Worm (Caenorhabditis elegans) whole organism, L3 larva: ENCODE results near the gene F43H9.4.

ENCODE experiments used
- R02D3.7 ChIP-seq: fragments of 150-350 bp; optimal IDR thresholded peaks from 2 replicates; lab custom pipeline; 2014; ENCODE audit warnings: missing biosample characterization, missing genetic modification characterization
- aly-2 ChIP-seq: fragments of 150-350 bp; optimal IDR thresholded peaks from 2 replicates; lab custom pipeline; 2014; ENCODE audit warnings: missing biosample characterization, missing genetic modification characterization
- ama-1 ChIP-seq: fragments of 150-350 bp; optimal IDR thresholded peaks from 2 replicates; lab custom pipeline; 2018
- ceh-28 ChIP-seq: fragments of 150-350 bp; optimal IDR thresholded peaks from 2 replicates; lab custom pipeline; 2014; ENCODE audit warnings: missing biosample characterization, missing genetic modification reagents, missing genetic modification characterization
- ceh-82 ChIP-seq: fragments of 150-350 bp; optimal IDR thresholded peaks from 2 replicates; lab custom pipeline; 2014; ENCODE audit warnings: missing biosample characterization, missing genetic modification characterization
- ceh-9 ChIP-seq: sonication (generic microtip); optimal IDR thresholded peaks from 2 replicates; lab custom pipeline; 2018; ENCODE audit warnings: missing biosample characterization, missing genetic modification characterization
- egl-27 ChIP-seq: sonication (generic microtip); optimal IDR thresholded peaks from 4 replicates; lab custom pipeline; 2017; ENCODE audit warnings: missing biosample characterization, missing genetic modification reagents, missing genetic modification characterization
- elt-1 ChIP-seq: fragments of 150-350 bp; optimal IDR thresholded peaks from 2 replicates; lab custom pipeline; 2014; ENCODE audit warnings: missing biosample characterization, missing genetic modification characterization
- elt-3 ChIP-seq, 3 experiments: fragments of 150-350 bp in 1 of 3; sonication (generic microtip) in 2 of 3; optimal IDR thresholded peaks; 2 replicates in 2 of 3; 4 replicates in 1 of 3; lab custom pipeline; 2014 to 2017; ENCODE audit warnings: missing biosample characterization in 3 of 3, missing genetic modification characterization in 3 of 3
- eor-1 ChIP-seq, 2 experiments: fragments of 150-350 bp; optimal IDR thresholded peaks; 2 replicates each; lab custom pipeline; 2014 to 2018; ENCODE audit warnings: missing biosample characterization in 2 of 2, missing genetic modification characterization in 2 of 2
- fkh-10 ChIP-seq: sonication (generic microtip); optimal IDR thresholded peaks from 2 replicates; lab custom pipeline; 2017; ENCODE audit warnings: missing biosample characterization, missing genetic modification reagents, missing genetic modification characterization
- hmg-11 ChIP-seq: sonication (generic microtip); optimal IDR thresholded peaks from 2 replicates; lab custom pipeline; 2016; ENCODE audit warnings: missing genetic modification characterization, missing compliant biosample characterization
- jun-1 ChIP-seq: fragments of 150-350 bp; optimal IDR thresholded peaks from 2 replicates; lab custom pipeline; 2014; ENCODE audit warnings: missing biosample characterization, missing genetic modification reagents, missing genetic modification characterization
- lin-15B ChIP-seq: fragments of 150-350 bp; optimal IDR thresholded peaks from 2 replicates; lab custom pipeline; 2014; ENCODE audit warnings: missing biosample characterization, missing genetic modification characterization
- lin-39 ChIP-seq: fragments of 150-350 bp; optimal IDR thresholded peaks from 2 replicates; lab custom pipeline; 2018; ENCODE audit warnings: missing biosample characterization, missing genetic modification reagents, missing genetic modification characterization
- lsy-12 ChIP-seq: sonication (generic microtip); optimal IDR thresholded peaks from 2 replicates; lab custom pipeline; 2016; ENCODE audit warnings: mild to moderate bottlenecking, missing genetic modification characterization, missing compliant biosample characterization
- mdl-1 ChIP-seq: fragments of 150-350 bp; optimal IDR thresholded peaks from 2 replicates; lab custom pipeline; 2014; ENCODE audit warnings: missing biosample characterization, missing genetic modification characterization
- mml-1 ChIP-seq: fragments of 150-350 bp; sonication (generic microtip); optimal IDR thresholded peaks from 3 replicates; lab custom pipeline; 2014; ENCODE audit warnings: missing biosample characterization, missing genetic modification characterization
- nfya-1 ChIP-seq: sonication (generic microtip); optimal IDR thresholded peaks from 2 replicates; lab custom pipeline; 2017; ENCODE audit warnings: missing genetic modification characterization, mild to moderate bottlenecking, missing compliant biosample characterization, antibody characterized with exemption, moderate library complexity; ENCODE audit not compliant: insufficient read depth
- nhr-11 ChIP-seq: fragments of 150-350 bp; optimal IDR thresholded peaks from 2 replicates; lab custom pipeline; 2014; ENCODE audit warnings: missing biosample characterization, missing genetic modification characterization
- nhr-12 ChIP-seq: fragments of 150-350 bp; optimal IDR thresholded peaks from 2 replicates; lab custom pipeline; 2014; ENCODE audit warnings: missing biosample characterization, missing genetic modification characterization
- nhr-23 ChIP-seq: fragments of 150-350 bp; optimal IDR thresholded peaks from 2 replicates; lab custom pipeline; 2014; ENCODE audit warnings: missing biosample characterization, missing genetic modification reagents, missing genetic modification characterization
- nhr-237 ChIP-seq: fragments of 150-350 bp; optimal IDR thresholded peaks from 2 replicates; lab custom pipeline; 2014; ENCODE audit warnings: missing biosample characterization, missing genetic modification characterization
- nhr-25 ChIP-seq: sonication (generic microtip); optimal IDR thresholded peaks from 2 replicates; lab custom pipeline; 2017; ENCODE audit warnings: missing biosample characterization, missing genetic modification characterization
- nhr-28 ChIP-seq: fragments of 150-350 bp; optimal IDR thresholded peaks from 2 replicates; lab custom pipeline; 2014; ENCODE audit warnings: missing biosample characterization, missing genetic modification characterization
- nhr-43 ChIP-seq: sonication (generic microtip); optimal IDR thresholded peaks from 2 replicates; lab custom pipeline; 2016; ENCODE audit warnings: mild to moderate bottlenecking, missing genetic modification characterization, missing compliant biosample characterization; ENCODE audit not compliant: poor library complexity, severe bottlenecking
- nhr-76 ChIP-seq: fragments of 150-350 bp; sonication (generic microtip); optimal IDR thresholded peaks from 5 replicates; lab custom pipeline; 2014; ENCODE audit warnings: missing biosample characterization, missing genetic modification characterization
- nhr-77 ChIP-seq: fragments of 150-350 bp; optimal IDR thresholded peaks from 2 replicates; lab custom pipeline; 2014; ENCODE audit warnings: missing biosample characterization, missing genetic modification characterization
- pha-4 ChIP-seq: fragments of 150-350 bp; optimal IDR thresholded peaks from 2 replicates; lab custom pipeline; 2014; ENCODE audit warnings: missing biosample characterization, missing genetic modification reagents, missing genetic modification characterization
- sea-2 ChIP-seq: fragments of 150-350 bp; sonication (generic microtip); optimal IDR thresholded peaks from 4 replicates; lab custom pipeline; 2014; ENCODE audit warnings: missing biosample characterization, missing genetic modification reagents, missing genetic modification characterization
- skn-1 ChIP-seq: fragments of 150-350 bp; optimal IDR thresholded peaks from 2 replicates; lab custom pipeline; 2014; ENCODE audit warnings: missing biosample characterization, missing genetic modification characterization
- snpc-4 ChIP-seq: fragments of 150-350 bp; optimal IDR thresholded peaks from 2 replicates; lab custom pipeline; 2014; ENCODE audit warnings: missing biosample characterization, missing genetic modification characterization
- unc-39 ChIP-seq: sonication (generic microtip); optimal IDR thresholded peaks from 4 replicates; lab custom pipeline; 2017; ENCODE audit warnings: missing biosample characterization, missing genetic modification characterization
- unc-62 ChIP-seq: fragments of 150-350 bp; sonication (generic microtip); optimal IDR thresholded peaks from 4 replicates; lab custom pipeline; 2014; ENCODE audit warnings: missing biosample characterization, missing genetic modification reagents, missing genetic modification characterization
- zag-1 ChIP-seq: fragments of 150-350 bp; optimal IDR thresholded peaks from 2 replicates; lab custom pipeline; 2014; ENCODE audit warnings: missing biosample characterization, missing genetic modification characterization
- ztf-11 ChIP-seq: fragments of 150-350 bp; optimal IDR thresholded peaks from 2 replicates; lab custom pipeline; 2014; ENCODE audit warnings: missing biosample characterization, missing genetic modification characterization

The F43H9.4 gene

ce11 chrV:8067800-8068199, 41.3 kb downstream of the F43H9.4 start, which contains the start of gene str-140:
TSS of gene str-140 (minus strand) at chrV:8067900.
- TF ChIP-seq unc-39 (tag; lab: Kevin White, UChicago) (no peak), egl-27 (tag; lab: Kevin White, UChicago) (no peak), pha-4 (tag; lab: Kevin White, UChicago) (no peak), unc-62 (GFP tag; lab: Kevin White, UChicago) (no peak), mdl-1 (tag; lab: Kevin White, UChicago) (no peak), nhr-28 (no peak), R02D3.7 (no peak), nhr-11 (tag; lab: Kevin White, UChicago) (no peak), aly-2 (no peak), nfya-1 (tag; lab: Kevin White, UChicago) (no peak), zag-1 (no peak), nhr-76 (tag; lab: Kevin White, UChicago) (no peak), snpc-4 (tag; lab: Kevin White, UChicago) (no peak), elt-3 (tag; optimal IDR thresholded peaks at IDR 0.05; lab: Kevin White, UChicago) (no peak), ztf-11 (tag; lab: Kevin White, UChicago) (no peak), elt-1 (tag; lab: Kevin White, UChicago) (no peak), nhr-23 (tag; lab: Kevin White, UChicago) (no peak)

- TF ChIP-seq nhr-28 (no peak), nhr-12 (tag; lab: Kevin White, UChicago) (no peak), nhr-77 (tag; lab: Kevin White, UChicago) (no peak), ceh-82 (tag; lab: Kevin White, UChicago) (no peak), elt-3 (tag; optimal IDR thresholded peaks at IDR 0.05; lab: Kevin White, UChicago) (no peak), nhr-11 (tag; lab: Kevin White, UChicago) (no peak), fkh-10 (GFP tag; lab: Kevin White, UChicago) (no peak), ceh-28 (tag; lab: Kevin White, UChicago) (no peak), ceh-9 (no peak), lin-39 (tag; lab: Kevin White, UChicago) (no peak), elt-1 (tag; lab: Kevin White, UChicago) (no peak), lsy-12 (tag; lab: Kevin White, UChicago) (no peak), nfya-1 (tag; lab: Kevin White, UChicago) (no peak), nhr-23 (tag; lab: Kevin White, UChicago) (no peak), nhr-76 (tag; lab: Kevin White, UChicago) (no peak)
These were observed 43.1 kb downstream of the F43H9.4 start, which contains the start of gene str-143 for ce11 chrV:8069637-8070036. TSS of gene str-143 (minus strand) at chrV:8069737.

ce11 chrV:8072047-8072446, 45.5 kb downstream of the F43H9.4 start, which contains the start of gene str-144:
TSS of gene str-144 (minus strand) at chrV:8072147.
- TF ChIP-seq ceh-28 (tag; lab: Kevin White, UChicago) (no peak), unc-62 (GFP tag; lab: Kevin White, UChicago) (no peak), nhr-43 (tag; lab: Kevin White, UChicago) (no peak)
- TF ChIP-seq, all 47 proteins: peak for 0

ce11 chrV:8073162-8073561, 46.7 kb downstream of the F43H9.4 start:
- TF ChIP-seq jun-1 (tag; lab: Kevin White, UChicago) (no peak), nfya-1 (tag; lab: Kevin White, UChicago) (no peak), ceh-28 (tag; lab: Kevin White, UChicago) (peak; percentile 40), eor-1 (tag; optimal IDR thresholded peaks at IDR 0.05; lab: Kevin White, UChicago) (no peak), egl-27 (tag; lab: Kevin White, UChicago) (peak; percentile 39), nhr-23 (tag; lab: Kevin White, UChicago) (peak; percentile 62), nhr-76 (tag; lab: Kevin White, UChicago) (no peak), nhr-43 (tag; lab: Kevin White, UChicago) (peak; percentile 48), elt-3 (tag; optimal IDR thresholded peaks at IDR 0.05; lab: Kevin White, UChicago) (peak; percentile 36 to 82 (median 53)), nhr-11 (tag; lab: Kevin White, UChicago) (no peak), nhr-25 (tag; lab: Kevin White, UChicago) (peak; percentile 26), unc-62 (GFP tag; lab: Kevin White, UChicago) (no peak)
- TF ChIP-seq, all 47 proteins: peak for 6

- TF ChIP-seq nhr-77 (tag; lab: Kevin White, UChicago), result no peak
- no peak for TF ChIP-seq ceh-9
- no peak for TF ChIP-seq mml-1 (tag; lab: Kevin White, UChicago)
- no peak for TF ChIP-seq nhr-23 (tag; lab: Kevin White, UChicago)
- no peak for TF ChIP-seq ama-1 (lab: Kevin White, UChicago)
- no peak for TF ChIP-seq lin-15B (tag; lab: Kevin White, UChicago)
- no peak for TF ChIP-seq snpc-4 (tag; lab: Kevin White, UChicago)
- TF ChIP-seq nhr-11 (tag; lab: Kevin White, UChicago), result no peak
- TF ChIP-seq elt-1 (tag; lab: Kevin White, UChicago), result no peak
- TF ChIP-seq hmg-11, result no peak
- no peak for TF ChIP-seq skn-1
- TF ChIP-seq sea-2, result no peak
- TF ChIP-seq ceh-28 (tag; lab: Kevin White, UChicago), result no peak
- no peak for TF ChIP-seq nhr-237 (tag; lab: Kevin White, UChicago)
- no peak for TF ChIP-seq nfya-1 (tag; lab: Kevin White, UChicago)
- TF ChIP-seq nhr-76 (tag; lab: Kevin White, UChicago), result no peak
- TF ChIP-seq pha-4 (tag; lab: Kevin White, UChicago), result no peak
- no peak for TF ChIP-seq elt-3 (tag; optimal IDR thresholded peaks at IDR 0.05; lab: Kevin White, UChicago)
- no peak for TF ChIP-seq lin-39 (tag; lab: Kevin White, UChicago)
These were observed 49.2 kb downstream of the F43H9.4 start, which contains the start of gene catp-3 for ce11 chrV:8075712-8076111. TSS of gene catp-3 (plus strand) at chrV:8076012.
